Worm (Caenorhabditis elegans) whole organism, midembryonic: ENCODE results near the gene srm-5.

ENCODE experiments used
- T22C8.4 ChIP-seq: fragments of 200-800 bp; sonication (Bioruptor generic); IDR thresholded peaks from 2 replicates; pipeline ENCODE4 v1.3.6; 2022; ENCODE audit warnings: missing genetic modification characterization, missing compliant biosample characterization
- cog-1 ChIP-seq: sonication (generic microtip); optimal IDR thresholded peaks from 2 replicates; lab custom pipeline; 2016; ENCODE audit warnings: missing genetic modification characterization, missing compliant biosample characterization
- flt-1 ChIP-seq: fragments of 200-800 bp; sonication (Bioruptor generic); IDR thresholded peaks from 2 replicates; pipeline ENCODE4 v1.3.6; 2022; ENCODE audit warnings: missing genetic modification characterization, missing compliant biosample characterization
- klf-2 ChIP-seq: fragments of 200-800 bp; sonication (Bioruptor generic); conservative IDR thresholded peaks from 2 replicates; pipeline ENCODE4 v1.3.6; 2022; ENCODE audit warnings: missing genetic modification reagents, missing genetic modification characterization, missing compliant biosample characterization
- med-1 ChIP-seq: sonication (generic microtip); optimal IDR thresholded peaks from 2 replicates; lab custom pipeline; 2017; ENCODE audit warnings: missing genetic modification characterization, mild to moderate bottlenecking, missing compliant biosample characterization, antibody characterized with exemption, missing genetic modification reagents; ENCODE audit not compliant: insufficient read depth
- ref-1 ChIP-seq: fragments of 200-800 bp; sonication (Bioruptor generic); conservative IDR thresholded peaks from 2 replicates; pipeline ENCODE4 v1.3.6; 2022; ENCODE audit warnings: missing genetic modification reagents, missing genetic modification characterization, missing compliant biosample characterization
- tab-1 ChIP-seq: fragments of 200-800 bp; sonication (Bioruptor generic); IDR thresholded peaks from 2 replicates; pipeline ENCODE4 v1.3.6; 2022; ENCODE audit warnings: missing genetic modification characterization, missing compliant biosample characterization
- ztf-23 ChIP-seq: fragments of 200-800 bp; sonication (Bioruptor generic); IDR thresholded peaks from 2 replicates; pipeline ENCODE4 v1.3.6; 2022; ENCODE audit warnings: missing genetic modification reagents, missing genetic modification characterization, missing compliant biosample characterization
- ztf-29 ChIP-seq: fragments of 200-800 bp; sonication (Bioruptor generic); IDR thresholded peaks from 2 replicates; pipeline ENCODE4 v1.3.6; 2022; ENCODE audit warnings: missing genetic modification reagents, missing genetic modification characterization, missing compliant biosample characterization

The srm-5 gene

DNA sequence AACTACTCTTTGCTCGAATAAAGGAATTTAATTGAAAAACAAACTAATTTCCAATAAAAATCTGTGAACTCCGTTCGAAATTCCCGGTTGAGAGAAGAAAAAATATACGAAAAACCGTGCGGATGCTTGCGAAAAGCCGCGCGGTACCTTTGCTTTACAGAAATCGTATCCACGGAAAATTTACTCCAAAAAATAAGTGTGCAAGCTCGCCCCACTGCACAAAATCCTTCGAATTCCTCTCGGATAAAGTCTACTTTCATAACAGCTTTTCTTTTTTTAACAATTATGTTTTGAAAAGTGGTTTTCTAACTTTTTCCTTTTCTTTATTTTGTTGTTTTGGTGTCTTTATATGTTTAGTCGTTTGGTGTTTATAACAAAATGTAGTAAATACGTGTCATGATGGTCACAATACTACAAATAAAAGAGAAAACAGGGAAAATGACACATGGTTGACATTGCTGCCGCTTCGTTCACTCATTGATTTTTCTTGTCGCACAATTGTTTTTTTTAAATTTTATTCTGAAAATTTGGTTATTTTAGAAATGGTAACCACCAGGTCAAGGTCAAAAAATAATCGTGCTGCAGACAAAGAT lies 12.3 kb downstream of the srm-5 start, which contains the start of gene cept-2:
Gene cept-2, plus strand, starts transcription at position 533 of the 593 bp plus-strand sequence.
- TF ChIP-seq ztf-29 (GFP tag; lab: Robert Waterston, UW) (no peak), T22C8.4 (GFP tag; lab: Robert Waterston, UW) (no peak), flt-1 (GFP tag; lab: Robert Waterston, UW) (peak; percentile 78), ztf-23 (GFP tag; lab: Robert Waterston, UW) (peak; percentile 77), cog-1 (tag; lab: Kevin White, UChicago) (peak; percentile 84), med-1 (GFP tag; lab: Kevin White, UChicago) (no peak), tab-1 (no peak), klf-2 (0 out of 2 replicates have a peak, but pooled peaks have one; percentile 54), ref-1 (GFP tag; lab: Robert Waterston, UW) (no peak)

DNA sequence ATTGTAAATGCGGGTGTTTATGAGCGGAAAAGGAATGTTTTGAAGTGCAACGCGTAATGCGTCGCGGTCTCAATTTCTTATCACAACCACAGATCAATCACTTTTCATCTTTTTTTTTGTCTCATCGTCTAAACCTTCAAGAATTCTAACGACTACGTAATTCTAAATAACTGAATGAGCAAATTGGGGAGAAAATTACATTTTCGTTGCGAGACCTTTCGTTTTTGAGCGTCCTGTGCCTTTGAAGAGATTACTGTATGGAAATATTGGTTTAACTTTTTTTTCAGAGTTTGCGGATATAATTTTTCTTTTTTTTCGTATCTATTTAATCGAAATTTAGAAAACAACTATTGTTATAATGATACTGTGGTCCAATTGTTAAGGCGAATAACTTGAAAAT lies 15.5 kb downstream of the srm-5 start:
- TF ChIP-seq ref-1 (GFP tag; lab: Robert Waterston, UW) (no peak), cog-1 (tag; lab: Kevin White, UChicago) (no peak), flt-1 (GFP tag; lab: Robert Waterston, UW) (no peak), ztf-29 (GFP tag; lab: Robert Waterston, UW) (no peak), ztf-23 (GFP tag; lab: Robert Waterston, UW) (no peak), med-1 (GFP tag; lab: Kevin White, UChicago) (no peak), tab-1 (no peak), klf-2 (no peak), T22C8.4 (GFP tag; lab: Robert Waterston, UW) (no peak)

DNA sequence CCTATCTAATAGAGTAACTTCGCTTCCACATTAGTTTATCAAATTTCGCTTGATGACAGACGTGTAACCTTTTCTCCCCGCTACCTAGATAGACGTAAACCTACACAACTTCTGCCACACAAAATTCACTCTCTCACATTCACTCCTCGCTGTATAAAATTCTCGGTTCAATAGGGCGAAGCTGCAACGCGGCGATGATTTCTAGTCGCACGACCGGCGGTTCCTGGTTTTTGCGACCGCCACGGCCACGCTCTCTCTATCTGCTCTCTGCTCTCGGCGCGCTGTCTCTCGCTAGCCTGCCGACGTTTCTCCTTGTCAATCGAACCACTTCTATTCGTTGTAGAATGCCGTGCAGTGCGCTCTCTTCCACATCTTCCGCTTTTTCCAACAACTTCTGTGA lies 15.9 kb downstream of the srm-5 start:
- TF ChIP-seq ztf-29 (GFP tag; lab: Robert Waterston, UW) (no peak), flt-1 (GFP tag; lab: Robert Waterston, UW) (peak; percentile 35; the same call in 1 of the 2 replicates), cog-1 (tag; lab: Kevin White, UChicago) (no peak)

DNA sequence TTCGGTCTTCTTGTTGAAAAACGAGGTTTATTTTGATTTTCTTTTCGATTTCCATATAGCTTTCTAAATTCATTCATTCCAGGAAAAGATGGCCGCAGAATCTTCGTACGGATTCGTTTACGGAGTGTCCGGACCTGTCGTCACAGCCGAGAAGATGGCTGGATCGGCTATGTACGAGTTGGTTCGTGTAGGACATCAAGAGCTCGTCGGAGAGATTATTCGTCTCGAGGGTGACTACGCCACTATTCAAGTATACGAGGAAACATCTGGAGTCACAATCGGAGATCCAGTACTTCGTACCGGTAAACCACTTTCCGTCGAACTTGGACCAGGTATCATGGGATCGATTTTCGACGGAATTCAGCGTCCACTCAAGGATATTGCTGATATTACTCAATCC lies 16.6 kb downstream of the srm-5 start, which contains the start of gene vha-13:
Gene vha-13, plus strand, starts transcription at position 81 of the 400 bp plus-strand sequence.
- no peak for TF ChIP-seq ztf-23 (GFP tag; lab: Robert Waterston, UW)
- TF ChIP-seq cog-1 (tag; lab: Kevin White, UChicago) = no peak
- no peak for TF ChIP-seq klf-2
- no peak for TF ChIP-seq tab-1
- no peak for TF ChIP-seq T22C8.4 (GFP tag; lab: Robert Waterston, UW)
- TF ChIP-seq ztf-29 (GFP tag; lab: Robert Waterston, UW) = no peak
- TF ChIP-seq flt-1 (GFP tag; lab: Robert Waterston, UW) = no peak
- no peak for TF ChIP-seq ref-1 (GFP tag; lab: Robert Waterston, UW)
- TF ChIP-seq med-1 (GFP tag; lab: Kevin White, UChicago) = no peak

DNA sequence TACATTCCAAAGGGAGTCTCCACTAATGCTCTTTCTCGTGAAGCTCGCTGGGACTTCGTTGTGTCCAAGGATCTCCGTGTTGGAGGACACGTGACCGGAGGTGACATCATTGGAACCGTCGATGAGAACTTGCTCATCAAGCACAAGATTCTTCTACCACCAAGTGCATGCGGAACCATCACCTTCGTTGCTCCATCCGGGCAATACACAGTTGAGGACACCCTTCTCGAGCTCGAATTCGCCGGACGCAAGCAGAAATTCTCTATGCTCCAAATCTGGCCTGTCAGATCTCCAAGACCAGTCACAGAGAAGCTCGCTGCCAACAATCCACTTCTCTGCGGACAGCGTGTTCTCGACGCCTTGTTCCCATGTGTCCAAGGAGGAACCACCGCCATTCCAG lies 17.0 kb downstream of the srm-5 start:
- TF ChIP-seq ztf-29 (GFP tag; lab: Robert Waterston, UW) (no peak), ztf-23 (GFP tag; lab: Robert Waterston, UW) (no peak), T22C8.4 (GFP tag; lab: Robert Waterston, UW) (no peak), flt-1 (GFP tag; lab: Robert Waterston, UW) (0 out of 2 replicates have a peak, but pooled peaks have one; percentile 57), cog-1 (tag; lab: Kevin White, UChicago) (no peak), klf-2 (no peak), tab-1 (no peak)

DNA sequence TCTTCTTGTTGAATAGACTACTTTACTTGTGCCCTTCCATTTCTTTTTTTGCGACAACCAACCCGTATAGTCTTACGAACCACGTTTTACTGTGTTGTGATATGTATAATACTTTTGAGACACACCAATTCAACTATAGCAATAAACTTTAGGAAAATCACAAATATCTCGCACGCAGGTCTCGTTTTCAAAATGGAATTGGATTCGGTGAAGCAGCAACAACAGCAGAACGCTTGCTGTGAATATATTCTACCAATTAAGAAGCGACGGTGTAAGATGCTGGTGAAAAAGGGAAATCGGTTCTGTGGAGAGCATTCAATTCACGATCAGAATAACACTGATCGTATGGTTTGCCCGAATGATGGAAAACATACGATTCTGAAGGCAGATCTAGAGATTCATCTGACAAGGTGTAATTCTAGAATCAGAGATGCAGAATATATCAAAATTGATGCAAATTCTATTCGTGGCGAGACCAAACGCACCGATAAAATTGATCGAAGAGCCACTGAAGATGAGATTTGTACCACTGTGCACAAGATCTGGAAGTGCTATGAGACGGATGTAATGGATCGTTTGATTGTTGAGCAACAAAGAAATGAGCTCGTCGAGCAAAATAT lies 19.4 kb downstream of the srm-5 start, which contains the start of gene Y49A3A.3:
Gene Y49A3A.3, plus strand, starts transcription at position 153 of the 620 bp plus-strand sequence.
- TF ChIP-seq T22C8.4 (GFP tag; lab: Robert Waterston, UW) (no peak), med-1 (GFP tag; lab: Kevin White, UChicago) (no peak), ref-1 (GFP tag; lab: Robert Waterston, UW) (no peak), flt-1 (GFP tag; lab: Robert Waterston, UW) (no peak), ztf-29 (GFP tag; lab: Robert Waterston, UW) (no peak), ztf-23 (GFP tag; lab: Robert Waterston, UW) (no peak), cog-1 (tag; lab: Kevin White, UChicago) (no peak), tab-1 (no peak), klf-2 (no peak)

- TF ChIP-seq flt-1 (GFP tag; lab: Robert Waterston, UW) = 0 out of 2 replicates have a peak, but pooled peaks have one; percentile 34
- TF ChIP-seq cog-1 (tag; lab: Kevin White, UChicago) = peak; percentile 2
- TF ChIP-seq tab-1 = no peak
- TF ChIP-seq ztf-29 (GFP tag; lab: Robert Waterston, UW) = no peak
Measured at ce11 chrV:14355738-14356368, 20.9 kb downstream of the srm-5 start, which contains the start of gene cyn-1. Gene cyn-1, plus strand, starts transcription at chrV:14356076.

DNA sequence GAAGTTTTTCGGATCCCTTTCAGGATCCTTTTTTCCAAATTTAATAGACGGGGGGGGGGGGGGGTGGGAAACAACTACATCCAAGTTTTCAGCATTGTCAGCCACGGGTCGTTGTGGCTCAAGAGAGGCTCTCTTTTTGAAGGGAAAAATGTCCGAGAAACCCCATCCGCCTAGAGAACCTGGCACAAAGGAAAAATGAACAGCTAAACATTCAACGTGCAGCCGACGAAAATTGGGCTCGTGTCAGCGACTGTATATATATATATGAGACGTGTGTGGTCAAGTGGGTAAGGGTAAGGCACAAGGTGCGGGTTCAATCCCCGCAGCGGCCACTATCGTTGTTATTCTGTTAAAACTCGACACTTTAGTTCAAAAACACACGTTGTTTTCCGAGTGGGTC lies 23.6 kb downstream of the srm-5 start, which contains the start of gene Y49A3A.4:
Gene Y49A3A.4, minus strand, starts transcription at position 314 of the 400 bp plus-strand sequence.
- TF ChIP-seq med-1 (GFP tag; lab: Kevin White, UChicago) (no peak), ztf-29 (GFP tag; lab: Robert Waterston, UW) (no peak), ztf-23 (GFP tag; lab: Robert Waterston, UW) (no peak), ref-1 (GFP tag; lab: Robert Waterston, UW) (no peak)

DNA sequence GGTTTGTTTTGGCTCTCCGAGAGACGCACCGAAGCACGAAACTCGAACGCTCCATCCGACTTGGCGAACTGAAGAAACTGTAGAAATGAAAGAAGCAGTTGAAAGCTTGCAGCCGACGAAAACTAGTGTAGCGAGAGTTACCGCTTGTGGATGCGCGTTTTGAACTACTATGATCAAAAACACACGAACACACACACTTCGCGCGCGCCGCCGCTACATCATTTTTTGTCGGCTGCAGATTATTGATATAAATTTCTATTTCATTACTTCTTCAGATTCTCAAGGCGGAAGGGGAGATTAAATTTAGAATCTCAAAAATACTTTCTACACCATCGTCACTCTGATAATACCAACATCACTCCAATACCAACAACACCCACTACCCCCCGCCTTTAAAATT lies 27.0 kb downstream of the srm-5 start:
- TF ChIP-seq klf-2 = no peak
- no peak for TF ChIP-seq flt-1 (GFP tag; lab: Robert Waterston, UW)
- TF ChIP-seq cog-1 (tag; lab: Kevin White, UChicago) = no peak
- no peak for TF ChIP-seq ztf-23 (GFP tag; lab: Robert Waterston, UW)
- TF ChIP-seq med-1 (GFP tag; lab: Kevin White, UChicago) = no peak
- no peak for TF ChIP-seq ref-1 (GFP tag; lab: Robert Waterston, UW)
